Fruit fly (Drosophila melanogaster): ENCODE measurements around the gene Mur18B.

The Mur18B gene

dm6 chrX:19166152-19166935, 46.7 kb upstream of the Mur18B start (continued):
- TF ChIP-seq CG17568 (GFP tag; optimal IDR thresholded peaks at IDR 0.05) = no peak
- TF ChIP-seq trem (tag; optimal IDR thresholded peaks at IDR 0.05) = no peak
- TF ChIP-seq CG17359 (tag; optimal IDR thresholded peaks at IDR 0.05) = no peak
- TF ChIP-seq Fer3 (tag; optimal IDR thresholded peaks at IDR 0.05) = peak; percentile 10
- no peak for TF ChIP-seq CG11398 (GFP tag; optimal IDR thresholded peaks at IDR 0.05)
- TF ChIP-seq Doc3 (GFP tag; IDR thresholded peaks at IDR 0.05; ENCODE audit: partially characterized antibody) = no peak
- no peak for TF ChIP-seq so (GFP tag; IDR thresholded peaks at IDR 0.05)
- no peak for TF ChIP-seq yki (optimal IDR thresholded peaks at IDR 0.05)
- no peak for TF ChIP-seq Stat92E (GFP tag; optimal IDR thresholded peaks at IDR 0.05)
- TF ChIP-seq CG17612 (GFP tag; IDR thresholded peaks at IDR 0.05) = no peak
- TF ChIP-seq bcd (GFP tag; optimal IDR thresholded peaks at IDR 0.05) = peak; percentile 51
- TF ChIP-seq vvl (GFP tag; IDR thresholded peaks at IDR 0.05) = no peak
- TF ChIP-seq CoRest (tag; optimal IDR thresholded peaks at IDR 0.05) = peak; percentile 67
- TF ChIP-seq caup (GFP tag; optimal IDR thresholded peaks at IDR 0.05; ENCODE audit: severe bottlenecking) = no peak
- no peak for TF ChIP-seq Taf1 (GFP tag; IDR thresholded peaks at IDR 0.05)
- no peak for TF ChIP-seq trh (GFP tag; optimal IDR thresholded peaks at IDR 0.05)
- TF ChIP-seq CG15073 (GFP tag; optimal IDR thresholded peaks at IDR 0.05) = no peak
- TF ChIP-seq Dip2 (GFP tag; IDR thresholded peaks at IDR 0.05) = no peak
- TF ChIP-seq scrt (GFP tag; optimal IDR thresholded peaks at IDR 0.05) = peak; percentile 5
- no peak for TF ChIP-seq CG4617 (GFP tag; optimal IDR thresholded peaks at IDR 0.05; ENCODE audit: borderline replicate concordance)
- TF ChIP-seq CG12219 (GFP tag; optimal IDR thresholded peaks at IDR 0.05) = no peak
- no peak for TF ChIP-seq CG11093 (GFP tag; IDR thresholded peaks at IDR 0.05)
- TF ChIP-seq exex (tag; optimal IDR thresholded peaks at IDR 0.05) = no peak
- no peak for TF ChIP-seq CG6689 (GFP tag; IDR thresholded peaks at IDR 0.05)
- no peak for TF ChIP-seq CG1024 (GFP tag; IDR thresholded peaks at IDR 0.05)
- TF ChIP-seq CG11085 (GFP tag; IDR thresholded peaks at IDR 0.05) = no peak
- TF ChIP-seq z (GFP tag; IDR thresholded peaks at IDR 0.05) = no peak
- TF ChIP-seq CG14965 (GFP tag; optimal IDR thresholded peaks at IDR 0.05; ENCODE audit: borderline replicate concordance) = no peak
- no peak for TF ChIP-seq ab (GFP tag; optimal IDR thresholded peaks at IDR 0.05)
- no peak for TF ChIP-seq CG4328 (GFP tag; optimal IDR thresholded peaks at IDR 0.05)
- TF ChIP-seq Scr (GFP tag; IDR thresholded peaks at IDR 0.05; ENCODE audit: partially characterized antibody) = no peak
- peak; percentile 57; the same call in 1 of the 3 replicates for TF ChIP-seq CG11695 (GFP tag; IDR thresholded peaks at IDR 0.05)
- TF ChIP-seq Fer2 (tag; optimal IDR thresholded peaks at IDR 0.05) = no peak
- TF ChIP-seq abd-A (tag; optimal IDR thresholded peaks at IDR 0.05) = no peak
- no peak for TF ChIP-seq eyg (GFP tag; optimal IDR thresholded peaks at IDR 0.05)
- TF ChIP-seq otp (GFP tag; IDR thresholded peaks at IDR 0.05) = no peak
- no peak for TF ChIP-seq CG10321 (GFP tag; IDR thresholded peaks at IDR 0.05)
- no peak for TF ChIP-seq luna (GFP tag; optimal IDR thresholded peaks at IDR 0.05)
- TF ChIP-seq Myb (GFP tag; optimal IDR thresholded peaks at IDR 0.05) = no peak
- TF ChIP-seq zen (tag; optimal IDR thresholded peaks at IDR 0.05) = no peak
- TF ChIP-seq Hr51 (GFP tag; optimal IDR thresholded peaks at IDR 0.05) = peak in 1 of 2 experiments; percentile 68
- TF ChIP-seq CG4282 (GFP tag; optimal IDR thresholded peaks at IDR 0.05) = no peak
- TF ChIP-seq Hr3 (GFP tag; optimal IDR thresholded peaks at IDR 0.05) = no peak
- no peak; the same call in 1 of the 2 replicates for TF ChIP-seq al (GFP tag; IDR thresholded peaks at IDR 0.05)
- TF ChIP-seq nom (GFP tag; optimal IDR thresholded peaks at IDR 0.05) = no peak
- peak; percentile 58 for TF ChIP-seq CG7556 (GFP tag; optimal IDR thresholded peaks at IDR 0.05)
- no peak for TF ChIP-seq hb (GFP tag; IDR thresholded peaks at IDR 0.05; ENCODE audit: partially characterized antibody)
- no peak for TF ChIP-seq amos (GFP tag; IDR thresholded peaks at IDR 0.05; ENCODE audit: partially characterized antibody)
- no peak for TF ChIP-seq psq (GFP tag; optimal IDR thresholded peaks at IDR 0.05)
